Fruit fly (Drosophila melanogaster): ENCODE results near the gene Smox.

The Smox gene

dm6 chrX:8157294-8157693, 15.2 kb upstream of the Smox start, which contains the start of the genes Traf6 and GIIIspla2 (continued):
- TF ChIP-seq CG3032 (tag; optimal IDR thresholded peaks at IDR 0.05): peak; percentile 80
- TF ChIP-seq Sox14 (GFP tag; optimal IDR thresholded peaks at IDR 0.05): peak; percentile 87
- TF ChIP-seq svp (GFP tag): no peak
- TF ChIP-seq Gug (GFP tag; IDR thresholded peaks at IDR 0.05): peak; percentile 75
- TF ChIP-seq Hr4 (GFP tag; optimal IDR thresholded peaks at IDR 0.05): no peak
- no peak for TF ChIP-seq CG6276 (GFP tag; optimal IDR thresholded peaks at IDR 0.05)
- TF ChIP-seq CG6854 (GFP tag; optimal IDR thresholded peaks at IDR 0.05): peak; percentile 29
- peak; percentile 68 for TF ChIP-seq CG1621 (tag; optimal IDR thresholded peaks at IDR 0.05)

dm6 chrX:8152718-8153117, 10.6 kb upstream of the Smox start, which contains the start of gene CG18262:
TSS of gene CG18262 (plus strand) at chrX:8152948.
- TF ChIP-seq Hr38 (GFP tag; optimal IDR thresholded peaks at IDR 0.05) (no peak), CG15336 (GFP tag; IDR thresholded peaks at IDR 0.05) (peak; percentile 28; the same call in 1 of the 2 replicates), CG6854 (GFP tag; optimal IDR thresholded peaks at IDR 0.05) (no peak), Eip78C (GFP tag) (peak; percentile 70), Blimp-1 (GFP tag; optimal IDR thresholded peaks at IDR 0.05) (no peak), Smox (GFP tag; optimal IDR thresholded peaks at IDR 0.05) (no peak), lz (GFP tag; optimal IDR thresholded peaks at IDR 0.05) (no peak), CG9139 (GFP tag; optimal IDR thresholded peaks at IDR 0.05) (no peak), CG4318 (GFP tag; optimal IDR thresholded peaks at IDR 0.05) (no peak), vri (GFP tag; optimal IDR thresholded peaks at IDR 0.05) (no peak), CG6808 (GFP tag; optimal IDR thresholded peaks at IDR 0.05) (no peak), CG1621 (tag; optimal IDR thresholded peaks at IDR 0.05) (no peak), esn (GFP tag; optimal IDR thresholded peaks at IDR 0.05) (peak; percentile 19)

dm6 chrX:8152077-8152476, 10.0 kb upstream of the Smox start, which contains the start of gene Gbeta5:
TSS of gene Gbeta5 (minus strand) at chrX:8152275.
- TF ChIP-seq fd85E (GFP tag; optimal IDR thresholded peaks at IDR 0.05) (no peak), OdsH (GFP tag; optimal IDR thresholded peaks at IDR 0.05) (no peak), CG3919 (GFP tag; optimal IDR thresholded peaks at IDR 0.05) (no peak)

- TF ChIP-seq Eip78C (GFP tag) (peak; percentile 32), CG6792 (GFP tag; optimal IDR thresholded peaks at IDR 0.05) (no peak)
Measured at dm6 chrX:8148556-8148955, 6.5 kb upstream of the Smox start, which contains the start of gene CG10959. TSS of gene CG10959 (plus strand) at chrX:8148783.

dm6 chrX:8147649-8148048, 5.6 kb upstream of the Smox start, which contains the start of gene CG15336:
TSS of gene CG15336 (plus strand) at chrX:8147949.
- TF ChIP-seq topi (GFP tag; optimal IDR thresholded peaks at IDR 0.05) (no peak), CG11294 (GFP tag; IDR thresholded peaks at IDR 0.05) (no peak), CG34406 (GFP tag; optimal IDR thresholded peaks at IDR 0.05) (no peak), CG6854 (GFP tag; optimal IDR thresholded peaks at IDR 0.05) (no peak), Hr39 (GFP tag; optimal IDR thresholded peaks at IDR 0.05) (no peak), fkh (GFP tag; optimal IDR thresholded peaks at IDR 0.05) (no peak), Hr38 (GFP tag; optimal IDR thresholded peaks at IDR 0.05) (no peak), CG9139 (GFP tag; optimal IDR thresholded peaks at IDR 0.05) (no peak), net (GFP tag; optimal IDR thresholded peaks at IDR 0.05) (no peak), esn (GFP tag; optimal IDR thresholded peaks at IDR 0.05) (no peak), Smox (GFP tag; optimal IDR thresholded peaks at IDR 0.05) (no peak), CG8319 (GFP tag; optimal IDR thresholded peaks at IDR 0.05) (no peak), acj6 (GFP tag; optimal IDR thresholded peaks at IDR 0.05) (no peak), CG3032 (tag; optimal IDR thresholded peaks at IDR 0.05) (no peak), CG11902 (GFP tag; optimal IDR thresholded peaks at IDR 0.05) (no peak), Sox15 (GFP tag; optimal IDR thresholded peaks at IDR 0.05) (no peak), Met (GFP tag; optimal IDR thresholded peaks at IDR 0.05) (no peak), CG16779 (tag; optimal IDR thresholded peaks at IDR 0.05) (no peak)

Data from whole organism, prepupa.